Fruit fly (Drosophila melanogaster) whole organism, embryonic: ENCODE data around the gene CG15916.

Experiments used
- Adf1 ChIP-seq: fragments of 200-800 bp; sonication (Bioruptor generic); IDR thresholded peaks from 2 replicates; pipeline ENCODE4 v1.3.6; 2022; ENCODE audit warnings: missing biosample characterization, missing genetic modification characterization
- CG10654 ChIP-seq: fragments of 200-800 bp; sonication (Bioruptor generic); optimal IDR thresholded peaks from 2 replicates; lab custom pipeline; 2016; ENCODE audit warnings: missing biosample characterization, missing genetic modification characterization
- CG10979 ChIP-seq: fragments of 200-800 bp; sonication (Bioruptor generic); optimal IDR thresholded peaks from 2 replicates; lab custom pipeline; 2018; ENCODE audit warnings: missing biosample characterization, mild to moderate bottlenecking, missing genetic modification characterization, moderate library complexity
- CG11504 ChIP-seq: fragments of 200-800 bp; sonication (Bioruptor generic); optimal IDR thresholded peaks from 3 replicates; lab custom pipeline; 2019; ENCODE audit warnings: missing biosample characterization, mild to moderate bottlenecking, missing genetic modification characterization, moderate library complexity
- CG12299 ChIP-seq: fragments of 200-800 bp; sonication (Bioruptor generic); optimal IDR thresholded peaks from 2 replicates; lab custom pipeline; 2018; ENCODE audit warnings: missing biosample characterization, mild to moderate bottlenecking, missing genetic modification characterization
- CG13287 ChIP-seq: fragments of 200-800 bp; sonication (Bioruptor generic); IDR thresholded peaks from 2 replicates; pipeline ENCODE4 v1.3.6; 2022; ENCODE audit warnings: missing biosample characterization, missing genetic modification characterization; ENCODE audit not compliant: partially characterized antibody
- CG13296 ChIP-seq: fragments of 200-800 bp; sonication (Bioruptor generic); optimal IDR thresholded peaks from 3 replicates; lab custom pipeline; 2018; ENCODE audit warnings: missing biosample characterization, mild to moderate bottlenecking, missing genetic modification characterization
- CG16863 ChIP-seq: fragments of 200-800 bp; sonication (Bioruptor generic); optimal IDR thresholded peaks from 3 replicates; lab custom pipeline; 2016; ENCODE audit warnings: missing biosample characterization, missing genetic modification characterization
- CG17186 ChIP-seq: fragments of 200-800 bp; sonication (Bioruptor generic); optimal IDR thresholded peaks from 3 replicates; lab custom pipeline; 2017; ENCODE audit warnings: missing biosample characterization, missing genetic modification reagents, missing genetic modification characterization
- CG30431 ChIP-seq: fragments of 200-800 bp; sonication (Bioruptor generic); optimal IDR thresholded peaks from 2 replicates; lab custom pipeline; 2017; ENCODE audit warnings: missing biosample characterization, missing genetic modification characterization
- CG34224 ChIP-seq: fragments of 200-800 bp; sonication (Bioruptor generic); IDR thresholded peaks from 3 replicates; pipeline ENCODE4 v1.3.6; 2022; ENCODE audit warnings: missing biosample characterization, missing genetic modification characterization; ENCODE audit not compliant: partially characterized antibody
- CG4854 ChIP-seq: fragments of 200-800 bp; sonication (Bioruptor generic); optimal IDR thresholded peaks from 2 replicates; lab custom pipeline; 2016; ENCODE audit warnings: missing biosample characterization, missing genetic modification characterization, inconsistent platforms
- CG6765 ChIP-seq: fragments of 200-800 bp; sonication (Bioruptor generic); optimal IDR thresholded peaks from 3 replicates; lab custom pipeline; 2017; ENCODE audit warnings: missing biosample characterization, mild to moderate bottlenecking, missing genetic modification characterization
- CG7928 ChIP-seq: fragments of 200-800 bp; sonication (Bioruptor generic); optimal IDR thresholded peaks from 2 replicates; lab custom pipeline; 2017; ENCODE audit warnings: missing biosample characterization, mild to moderate bottlenecking, missing genetic modification characterization
- CG8388 ChIP-seq: fragments of 200-800 bp; sonication (Bioruptor generic); optimal IDR thresholded peaks from 2 replicates; lab custom pipeline; 2019; ENCODE audit warnings: missing biosample characterization, mild to moderate bottlenecking, missing genetic modification characterization, moderate library complexity
- CG9215 ChIP-seq: fragments of 200-800 bp; sonication (Bioruptor generic); IDR thresholded peaks from 2 replicates; pipeline ENCODE4 v1.3.6; 2022; ENCODE audit warnings: missing biosample characterization, missing genetic modification characterization
- Camta ChIP-seq: fragments of 200-800 bp; sonication (Bioruptor generic); optimal IDR thresholded peaks from 2 replicates; lab custom pipeline; 2016; ENCODE audit warnings: missing biosample characterization, missing genetic modification characterization
- CoRest ChIP-seq: fragments of 200-800 bp; sonication (Bioruptor generic); optimal IDR thresholded peaks from 3 replicates; lab custom pipeline; 2018; ENCODE audit warnings: missing biosample characterization, mild to moderate bottlenecking, missing genetic modification characterization, moderate library complexity
- Fer2 ChIP-seq: fragments of 200-800 bp; sonication (Bioruptor generic); optimal IDR thresholded peaks from 2 replicates; lab custom pipeline; 2018; ENCODE audit warnings: missing biosample characterization, mild to moderate bottlenecking, missing genetic modification characterization, moderate library complexity
- Hmr ChIP-seq: fragments of 200-800 bp; sonication (Bioruptor generic); optimal IDR thresholded peaks from 3 replicates; lab custom pipeline; 2017; ENCODE audit warnings: mild to moderate bottlenecking, missing biosample characterization, missing genetic modification reagents, missing genetic modification characterization
- Med ChIP-seq: fragments of 200-800 bp; sonication (Bioruptor generic); peaks from one replicate; lab custom pipeline; 2016; ENCODE audit warnings: missing biosample characterization, missing genetic modification characterization, mild to moderate bottlenecking, inconsistent platforms, moderate library complexity
- Neu2 ChIP-seq: fragments of 200-800 bp; sonication (Bioruptor generic); optimal IDR thresholded peaks from 3 replicates; lab custom pipeline; 2016; ENCODE audit warnings: missing biosample characterization, missing genetic modification characterization, borderline replicate concordance
- NfI ChIP-seq: fragments of 200-800 bp; sonication (Bioruptor generic); optimal IDR thresholded peaks from 3 replicates; lab custom pipeline; 2018; ENCODE audit warnings: missing biosample characterization, mild to moderate bottlenecking, missing genetic modification characterization, moderate library complexity
- Sry-δ ChIP-seq: fragments of 200-800 bp; sonication (Bioruptor generic); optimal IDR thresholded peaks from 2 replicates; lab custom pipeline; 2016; ENCODE audit warnings: missing biosample characterization, missing genetic modification characterization
- Usf ChIP-seq: fragments of 200-800 bp; sonication (Bioruptor generic); optimal IDR thresholded peaks from 2 replicates; lab custom pipeline; 2017; ENCODE audit warnings: missing genotype, missing biosample characterization, missing genetic modification characterization
- abd-A ChIP-seq: fragments of 200-800 bp; sonication (Bioruptor generic); optimal IDR thresholded peaks from 3 replicates; lab custom pipeline; 2019; ENCODE audit warnings: missing biosample characterization, mild to moderate bottlenecking, missing genetic modification characterization, moderate library complexity
- ase ChIP-seq: fragments of 200-800 bp; sonication (Bioruptor generic); IDR thresholded peaks from 3 replicates; pipeline ENCODE4 v1.3.6; 2022; ENCODE audit warnings: missing biosample characterization, missing genetic modification characterization
- ato ChIP-seq: fragments of 200-800 bp; sonication (Bioruptor generic); IDR thresholded peaks from 2 replicates; pipeline ENCODE4 v1.3.6; 2022; ENCODE audit warnings: missing biosample characterization, missing genetic modification characterization; ENCODE audit not compliant: partially characterized antibody
- bbx ChIP-seq: fragments of 200-800 bp; sonication (Bioruptor generic); IDR thresholded peaks from 2 replicates; pipeline ENCODE4 v1.3.6; 2022; ENCODE audit warnings: missing biosample characterization, missing genetic modification characterization; ENCODE audit not compliant: partially characterized antibody
- caup ChIP-seq: fragments of 200-800 bp; sonication (Bioruptor generic); optimal IDR thresholded peaks from 3 replicates; lab custom pipeline; 2017; ENCODE audit warnings: missing biosample characterization, mild to moderate bottlenecking, missing genetic modification characterization, moderate library complexity; ENCODE audit not compliant: severe bottlenecking
- chinmo ChIP-seq: fragments of 200-800 bp; sonication (Bioruptor generic); IDR thresholded peaks from 4 replicates; pipeline ENCODE4 v1.3.6; 2022; ENCODE audit warnings: missing biosample characterization, missing genetic modification characterization; ENCODE audit not compliant: partially characterized antibody
- cwo ChIP-seq: fragments of 200-800 bp; sonication (Bioruptor generic); optimal IDR thresholded peaks from 3 replicates; lab custom pipeline; 2017; ENCODE audit warnings: missing biosample characterization, missing genetic modification characterization, mild to moderate bottlenecking, moderate library complexity, missing genetic modification reagents
- dimm ChIP-seq: fragments of 200-800 bp; sonication (Bioruptor generic); IDR thresholded peaks from 2 replicates; pipeline ENCODE4 v1.3.6; 2022; ENCODE audit warnings: missing biosample characterization, missing genetic modification characterization
- dmrt99B ChIP-seq: fragments of 200-800 bp; sonication (Bioruptor generic); optimal IDR thresholded peaks from 2 replicates; lab custom pipeline; 2018; ENCODE audit warnings: missing biosample characterization, mild to moderate bottlenecking, missing genetic modification characterization, moderate library complexity
- exex ChIP-seq: fragments of 200-800 bp; sonication (Bioruptor generic); optimal IDR thresholded peaks from 4 replicates; lab custom pipeline; 2018; ENCODE audit warnings: missing biosample characterization, mild to moderate bottlenecking, missing genetic modification characterization, moderate library complexity
- gcm2 ChIP-seq: fragments of 200-800 bp; sonication (Bioruptor generic); optimal IDR thresholded peaks from 2 replicates; lab custom pipeline; 2016; ENCODE audit warnings: missing biosample characterization, missing genetic modification characterization
- hb ChIP-seq: fragments of 200-800 bp; sonication (Bioruptor generic); IDR thresholded peaks from 3 replicates; pipeline ENCODE4 v1.3.6; 2022; ENCODE audit warnings: missing biosample characterization, missing genetic modification characterization; ENCODE audit not compliant: partially characterized antibody
- jumu ChIP-seq: fragments of 200-800 bp; sonication (Bioruptor generic); optimal IDR thresholded peaks from 3 replicates; lab custom pipeline; 2016; ENCODE audit warnings: missing biosample characterization, missing genetic modification characterization
- mirr ChIP-seq: fragments of 200-800 bp; sonication (Bioruptor generic); optimal IDR thresholded peaks from 3 replicates; lab custom pipeline; 2018; ENCODE audit warnings: missing biosample characterization, mild to moderate bottlenecking, missing genetic modification characterization
- nmo ChIP-seq: fragments of 200-800 bp; sonication (Bioruptor generic); optimal IDR thresholded peaks from 2 replicates; lab custom pipeline; 2018; ENCODE audit warnings: missing biosample characterization, mild to moderate bottlenecking, missing genetic modification characterization, moderate library complexity
- ssp ChIP-seq: fragments of 200-800 bp; sonication (Bioruptor generic); IDR thresholded peaks from 2 replicates; pipeline ENCODE4 v1.3.6; 2022; ENCODE audit warnings: missing biosample characterization, missing genetic modification characterization
- tin ChIP-seq: fragments of 200-800 bp; sonication (Bioruptor generic); optimal IDR thresholded peaks from 3 replicates; lab custom pipeline; 2016; ENCODE audit warnings: missing biosample characterization, missing genetic modification characterization
- tna ChIP-seq: fragments of 200-800 bp; sonication (Bioruptor generic); IDR thresholded peaks from 2 replicates; pipeline ENCODE4 v1.3.6; 2022; ENCODE audit warnings: missing biosample characterization, missing genetic modification characterization; ENCODE audit not compliant: partially characterized antibody
- tup ChIP-seq: fragments of 200-800 bp; sonication (Bioruptor generic); optimal IDR thresholded peaks from 2 replicates; lab custom pipeline; 2016; ENCODE audit warnings: missing biosample characterization, mild to moderate bottlenecking, missing genetic modification characterization, moderate library complexity
- unc-4 ChIP-seq: fragments of 200-800 bp; sonication (Bioruptor generic); IDR thresholded peaks from 2 replicates; pipeline ENCODE4 v1.3.6; 2022; ENCODE audit warnings: missing biosample characterization, missing genetic modification characterization; ENCODE audit not compliant: partially characterized antibody

Gene CG15916

dm6 chrX:15887247-15887616 is 3.2 kb upstream of the CG15916 start, which contains the start of gene tay (continued):
- TF ChIP-seq cwo (GFP tag; lab: Kevin White, UChicago) (no peak), dmrt99B (no peak), bbx (GFP tag; lab: Robert Waterston, UW) (peak; percentile 81), Sry-δ (GFP tag; lab: Kevin White, UChicago) (peak; percentile 91), Adf1 (GFP tag; lab: Robert Waterston, UW) (no peak), CG11504 (tag; lab: Kevin White, UChicago) (no peak), CG4854 (GFP tag; lab: Kevin White, UChicago) (no peak), chinmo (GFP tag; lab: Robert Waterston, UW) (0 out of 4 replicates have a peak, but pooled peaks have one; percentile 41), Fer2 (no peak), ase (no peak), CG16863 (no peak), CG30431 (no peak), dimm (GFP tag; lab: Robert Waterston, UW) (no peak), CG10654 (GFP tag; lab: Kevin White, UChicago) (no peak), CG8388 (GFP tag; lab: Kevin White, UChicago) (no peak), CG12299 (tag; lab: Kevin White, UChicago) (peak; percentile 1)

dm6 chrX:15888763-15889162 is 1.6 kb upstream of the CG15916 start:
- TF ChIP-seq exex (tag; lab: Kevin White, UChicago) (peak; percentile 89), chinmo (GFP tag; lab: Robert Waterston, UW) (no peak), mirr (GFP tag; lab: Kevin White, UChicago) (peak; percentile 60), CG6765 (no peak)

dm6 chrX:15891606-15892345 is 1.4 kb downstream of the CG15916 start, which contains the start of gene shi:
Gene shi (plus strand): TSS chrX:15892116.
- TF ChIP-seq CG9215 (GFP tag; lab: Robert Waterston, UW) (no peak), CG10979 (tag; lab: Kevin White, UChicago) (peak; percentile 1), tup (GFP tag; lab: Kevin White, UChicago) (no peak), CoRest (no peak), CG17186 (GFP tag; lab: Kevin White, UChicago) (peak; percentile 80), Hmr (GFP tag; lab: Kevin White, UChicago) (peak; percentile 45), CG6765 (no peak), caup (GFP tag; lab: Kevin White, UChicago) (peak; percentile 51), hb (GFP tag; lab: Robert Waterston, UW) (peak; percentile 99), gcm2 (GFP tag; lab: Kevin White, UChicago) (no peak), ssp (GFP tag; lab: Robert Waterston, UW) (peak; percentile 51), NfI (GFP tag; lab: Kevin White, UChicago) (no peak), jumu (peak; percentile 0), CG34224 (GFP tag; lab: Robert Waterston, UW) (peak; percentile 98), CG7928 (GFP tag; lab: Kevin White, UChicago) (peak; percentile 83), Neu2 (no peak), nmo (GFP tag; lab: Kevin White, UChicago) (peak; percentile 62), tin (GFP tag; lab: Kevin White, UChicago) (no peak), ato (peak; percentile 99), Usf (GFP tag; lab: Kevin White, UChicago) (no peak), Med (GFP tag; lab: Kevin White, UChicago) (peak; percentile 89), CG13287 (GFP tag; lab: Robert Waterston, UW) (peak; percentile 96), tna (GFP tag; lab: Robert Waterston, UW) (peak; percentile 98), CG13296 (GFP tag; lab: Kevin White, UChicago) (peak; percentile 23), abd-A (peak; percentile 83), Camta (no peak), unc-4 (GFP tag; lab: Robert Waterston, UW) (peak; percentile 96)
